Worm (Caenorhabditis elegans): ENCODE measurements around the gene M7.8.

ce11 chrIV:11044377-11044776, 50.5 kb downstream of the M7.8 start:
- no peak for TF ChIP-seq ceh-13 (GFP tag; optimal IDR thresholded peaks at IDR 0.05)
- no peak for TF ChIP-seq ama-1 (optimal IDR thresholded peaks at IDR 0.05)
- no peak for TF ChIP-seq ets-7 (tag; optimal IDR thresholded peaks at IDR 0.05)
- TF ChIP-seq aly-1 (tag; optimal IDR thresholded peaks at IDR 0.05) = no peak
- TF ChIP-seq flt-1 (GFP tag; IDR thresholded peaks at IDR 0.05) = no peak
- no peak for TF ChIP-seq scrt-1 (GFP tag; IDR thresholded peaks at IDR 0.05)
- no peak for TF ChIP-seq tbx-37 (GFP tag; conservative IDR thresholded peaks at IDR 0.05)
- TF ChIP-seq ceh-36 (tag; optimal IDR thresholded peaks at IDR 0.05) = no peak
- TF ChIP-seq F13C5.2 (tag; optimal IDR thresholded peaks at IDR 0.05) = no peak
- no peak for TF ChIP-seq pes-1 (GFP tag; IDR thresholded peaks at IDR 0.05)
- TF ChIP-seq hnd-1 (tag; optimal IDR thresholded peaks at IDR 0.05) = no peak
- TF ChIP-seq hmbx-1 (tag; optimal IDR thresholded peaks at IDR 0.05) = no peak
